Worm (Caenorhabditis elegans) whole organism, late embryonic: Measurements from ENCODE around the gene clc-27.

Experiments
- C08G9.2 ChIP-seq: sonication (generic microtip); optimal IDR thresholded peaks from 2 replicates; lab custom pipeline; 2016; ENCODE audit warnings: mild to moderate bottlenecking, missing genetic modification characterization, moderate library complexity, missing compliant biosample characterization
- Y22D7AL.16 ChIP-seq: sonication (generic microtip); optimal IDR thresholded peaks from 2 replicates; lab custom pipeline; 2016; ENCODE audit warnings: missing genetic modification characterization, missing compliant biosample characterization
- ceh-30 ChIP-seq: fragments of 150-350 bp; optimal IDR thresholded peaks from 2 replicates; lab custom pipeline; 2014; ENCODE audit warnings: missing biosample characterization, missing genetic modification characterization
- sox-2 ChIP-seq: fragments of 200-800 bp; sonication (Bioruptor generic); IDR thresholded peaks from 2 replicates; pipeline ENCODE4 v1.3.6; 2022; ENCODE audit warnings: missing genetic modification reagents, missing genetic modification characterization, missing compliant biosample characterization

DNA sequence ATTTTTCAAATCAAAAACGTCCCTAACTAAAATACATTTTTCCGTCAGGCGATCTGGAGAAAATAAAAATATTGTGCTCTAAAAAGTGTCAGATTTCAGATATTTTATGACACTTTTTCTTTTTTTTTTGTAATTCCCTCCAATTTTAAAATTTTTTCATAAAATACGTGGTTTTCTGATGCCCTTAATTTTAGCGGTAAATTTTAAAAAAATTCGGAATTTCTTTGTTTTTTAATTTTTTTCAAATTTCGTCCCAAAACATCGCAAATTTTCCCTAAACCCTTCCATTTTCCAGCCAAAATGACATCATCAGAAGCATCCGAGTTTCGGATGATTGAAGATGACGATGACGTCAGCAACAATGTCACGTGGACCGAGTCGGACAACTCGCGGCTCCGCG is 16.6 kb upstream of the clc-27 start, which contains the start of gene trp-2:
- TF ChIP-seq Y22D7AL.16 (no peak), ceh-30 (no peak), C08G9.2 (tag; lab: Kevin White, UChicago) (no peak), sox-2 (GFP tag; lab: Robert Waterston, UW) (no peak)
